Worm (Caenorhabditis elegans): ENCODE measurements around the gene F59F5.5.

Gene F59F5.5

ce11 chrX:10545716-10546115, at the start of gene F59F5.5:
TSS of gene F59F5.5 (plus strand) at chrX:10546016.
- no peak for TF ChIP-seq ztf-11 (tag; optimal IDR thresholded peaks at IDR 0.05)
- no peak for TF ChIP-seq nhr-6 (tag; optimal IDR thresholded peaks at IDR 0.05)
- TF ChIP-seq gmeb-1 (tag; optimal IDR thresholded peaks at IDR 0.05), result no peak
- no peak for TF ChIP-seq sma-3 (GFP tag; optimal IDR thresholded peaks at IDR 0.05)
- TF ChIP-seq nhr-23 (tag; optimal IDR thresholded peaks at IDR 0.05), result no peak
- no peak for TF ChIP-seq nhr-11 (tag; optimal IDR thresholded peaks at IDR 0.05)
- no peak for TF ChIP-seq mdl-1 (tag; optimal IDR thresholded peaks at IDR 0.05)
- TF ChIP-seq ceh-82 (tag; optimal IDR thresholded peaks at IDR 0.05), result no peak
- no peak for TF ChIP-seq elt-3 (tag; optimal IDR thresholded peaks at IDR 0.05)
- no peak for TF ChIP-seq ztf-1 (GFP tag; conservative IDR thresholded peaks at IDR 0.05)
- no peak for TF ChIP-seq Y55F3AM.14 (GFP tag; optimal IDR thresholded peaks at IDR 0.05)
- no peak for TF ChIP-seq unc-55 (GFP tag; optimal IDR thresholded peaks at IDR 0.05)
- TF ChIP-seq sem-4 (tag; optimal IDR thresholded peaks at IDR 0.05), result no peak
- TF ChIP-seq nhr-237 (tag; optimal IDR thresholded peaks at IDR 0.05), result no peak
- TF ChIP-seq egl-27 (tag; optimal IDR thresholded peaks at IDR 0.05), result no peak
- TF ChIP-seq nhr-129 (tag; optimal IDR thresholded peaks at IDR 0.05), result no peak
- TF ChIP-seq mbf-1 (tag; optimal IDR thresholded peaks at IDR 0.05), result no peak
- no peak for TF ChIP-seq unc-62 (GFP tag; optimal IDR thresholded peaks at IDR 0.05)
- no peak for TF ChIP-seq lin-39 (tag; optimal IDR thresholded peaks at IDR 0.05)
- TF ChIP-seq ZK546.5 (tag; optimal IDR thresholded peaks at IDR 0.05), result no peak

DNA sequence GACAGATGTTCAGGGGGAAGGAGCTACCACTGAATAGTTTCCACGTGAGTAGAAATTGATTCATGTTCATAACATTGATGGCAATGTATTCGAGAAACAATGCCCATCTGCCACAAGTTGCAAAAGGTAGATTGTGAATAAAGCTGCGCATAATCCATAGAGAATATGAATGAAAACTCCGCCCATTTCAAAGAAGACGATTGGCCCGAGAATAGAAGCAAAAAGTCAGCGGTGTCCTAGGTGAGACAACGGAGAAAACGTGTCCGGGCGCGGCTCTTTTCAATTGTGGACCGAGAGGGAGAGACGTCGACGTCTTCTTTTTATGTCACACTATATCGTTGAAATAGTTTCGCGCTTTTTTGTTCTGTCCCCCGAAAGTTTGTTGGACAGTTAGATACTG, 46.2 kb upstream of the F59F5.5 start, which contains the start of gene vab-3:
Gene vab-3, plus strand, starts transcription at position 301 of the 400 bp plus-strand sequence.
- TF ChIP-seq lin-11 (tag; optimal IDR thresholded peaks at IDR 0.05) (no peak), peb-1 (tag; optimal IDR thresholded peaks at IDR 0.05) (no peak), nhr-6 (tag; optimal IDR thresholded peaks at IDR 0.05) (no peak), skn-1 (tag; optimal IDR thresholded peaks at IDR 0.05) (no peak), dmd-4 (tag; optimal IDR thresholded peaks at IDR 0.05) (no peak)

DNA sequence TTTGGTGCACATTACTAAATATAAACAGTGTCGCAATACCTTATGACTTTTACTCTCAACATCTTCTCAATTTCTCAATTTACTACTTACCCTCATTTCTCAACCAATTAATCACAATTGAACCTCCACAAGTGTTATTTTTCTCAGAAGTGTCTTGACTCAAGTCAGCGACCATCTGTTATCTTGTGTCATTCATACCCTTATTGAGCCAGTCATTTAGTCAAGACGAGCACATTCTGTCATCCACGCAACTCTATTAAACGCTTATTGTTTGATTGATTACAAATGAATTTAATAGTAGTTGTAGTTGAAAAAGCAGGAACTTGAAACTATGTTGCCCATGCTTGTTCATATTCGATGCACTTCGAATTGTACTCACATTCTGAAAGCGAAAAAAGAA, 42.4 kb upstream of the F59F5.5 start:
- TF ChIP-seq sma-3 (GFP tag; optimal IDR thresholded peaks at IDR 0.05), result no peak
- TF ChIP-seq nhr-12 (tag; optimal IDR thresholded peaks at IDR 0.05), result no peak
- TF ChIP-seq nhr-11 (tag; optimal IDR thresholded peaks at IDR 0.05), result no peak
- TF ChIP-seq lsy-2 (tag; optimal IDR thresholded peaks at IDR 0.05), result no peak

DNA sequence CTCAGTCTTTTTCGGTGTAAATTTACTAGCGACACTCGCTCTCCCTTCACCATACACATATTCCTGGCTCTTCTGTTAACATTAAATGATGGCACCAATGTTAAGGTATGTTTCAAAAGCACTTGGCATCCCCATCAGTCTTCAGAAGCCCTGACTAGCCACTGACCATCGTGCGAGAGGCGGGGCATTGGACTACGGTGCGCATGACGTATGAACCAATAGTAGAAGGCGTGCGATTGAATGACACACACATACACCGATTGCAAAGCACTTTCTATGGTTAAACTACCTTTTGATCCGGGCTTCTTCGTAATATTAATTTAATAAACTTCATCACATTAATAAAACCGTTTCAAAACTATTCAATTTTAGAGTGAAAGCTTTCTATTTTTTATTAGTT, 40.6 kb upstream of the F59F5.5 start:
- TF ChIP-seq nhr-129 (tag; optimal IDR thresholded peaks at IDR 0.05) (no peak), skn-1 (tag; optimal IDR thresholded peaks at IDR 0.05) (no peak), peb-1 (tag; optimal IDR thresholded peaks at IDR 0.05) (no peak), gmeb-1 (tag; optimal IDR thresholded peaks at IDR 0.05) (no peak), sem-4 (tag; optimal IDR thresholded peaks at IDR 0.05) (no peak), lsy-2 (tag; optimal IDR thresholded peaks at IDR 0.05) (peak in 1 of 2 experiments; percentile 42), blmp-1 (tag; optimal IDR thresholded peaks at IDR 0.05; ENCODE audit: insufficient read depth) (no peak), egl-27 (tag; optimal IDR thresholded peaks at IDR 0.05) (no peak)

DNA sequence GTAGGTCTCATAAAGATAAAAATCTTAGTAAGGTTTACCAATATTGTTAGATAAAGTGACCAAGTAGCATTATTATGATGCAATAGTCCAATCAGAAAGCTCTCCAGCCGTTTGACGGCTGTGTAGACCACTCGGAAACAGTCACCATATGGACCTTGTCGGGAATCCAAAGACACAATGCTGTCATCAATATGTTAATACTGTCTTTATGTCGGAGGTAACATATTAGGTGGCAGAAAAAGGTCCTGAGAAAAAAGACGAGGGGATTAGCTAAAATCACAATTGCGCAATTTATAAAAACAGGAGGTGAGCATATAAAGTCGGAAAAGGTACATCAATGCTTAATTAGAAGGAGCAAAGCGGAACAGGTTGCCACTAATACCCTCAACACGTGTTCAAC, 37.8 kb upstream of the F59F5.5 start:
- TF ChIP-seq gmeb-1 (tag; optimal IDR thresholded peaks at IDR 0.05) (no peak), ama-1 (optimal IDR thresholded peaks at IDR 0.05) (no peak), nhr-237 (tag; optimal IDR thresholded peaks at IDR 0.05) (no peak), mbf-1 (tag; optimal IDR thresholded peaks at IDR 0.05) (no peak), nhr-6 (tag; optimal IDR thresholded peaks at IDR 0.05) (no peak), lin-39 (tag; optimal IDR thresholded peaks at IDR 0.05) (no peak)

- TF ChIP-seq ztf-4 (tag; optimal IDR thresholded peaks at IDR 0.05) (no peak), dmd-4 (tag; optimal IDR thresholded peaks at IDR 0.05) (no peak), lin-39 (tag; optimal IDR thresholded peaks at IDR 0.05) (no peak), nhr-12 (tag; optimal IDR thresholded peaks at IDR 0.05) (no peak), nhr-11 (tag; optimal IDR thresholded peaks at IDR 0.05) (no peak), unc-62 (GFP tag; optimal IDR thresholded peaks at IDR 0.05) (no peak), nhr-77 (tag; optimal IDR thresholded peaks at IDR 0.05) (no peak), unc-55 (GFP tag; optimal IDR thresholded peaks at IDR 0.05) (no peak), nhr-6 (tag; optimal IDR thresholded peaks at IDR 0.05) (no peak), ZK546.5 (tag; optimal IDR thresholded peaks at IDR 0.05) (no peak), elt-1 (tag; optimal IDR thresholded peaks at IDR 0.05) (no peak), blmp-1 (tag; optimal IDR thresholded peaks at IDR 0.05; ENCODE audit: insufficient read depth) (no peak), egl-27 (tag; optimal IDR thresholded peaks at IDR 0.05) (no peak), crh-2 (tag; optimal IDR thresholded peaks at IDR 0.05) (no peak), gmeb-1 (tag; optimal IDR thresholded peaks at IDR 0.05) (no peak), lin-11 (tag; optimal IDR thresholded peaks at IDR 0.05) (no peak), sem-4 (tag; optimal IDR thresholded peaks at IDR 0.05) (no peak), R02D3.7 (tag; optimal IDR thresholded peaks at IDR 0.05) (no peak)
Measured at ce11 chrX:10514056-10514455, 31.8 kb upstream of the F59F5.5 start.
